Worm (Caenorhabditis elegans): ENCODE data around the gene ttr-18.

Gene ttr-18

ce11 chrII:11473525-11474181 is 12.9 kb downstream of the ttr-18 start, which contains the start of the genes metl-1 and W02B12.11 (continued):
- TF ChIP-seq him-1 (tag; optimal IDR thresholded peaks at IDR 0.05), result no peak
- TF ChIP-seq lir-1 (GFP tag; conservative IDR thresholded peaks at IDR 0.05), result 0 out of 2 replicates have a peak, but pooled peaks have one; percentile 30
- TF ChIP-seq snpc-1.1 (tag; optimal IDR thresholded peaks at IDR 0.05; ENCODE audit: insufficient read depth), result peak; percentile 39
- TF ChIP-seq let-607 (tag; optimal IDR thresholded peaks at IDR 0.05), result peak in 1 of 2 experiments; percentile 57
- TF ChIP-seq rpc-1 (optimal IDR thresholded peaks at IDR 0.05), result no peak
- no peak for TF ChIP-seq rpc-1 (tag; optimal IDR thresholded peaks at IDR 0.05)
- no peak for TF ChIP-seq lsy-27 (tag; optimal IDR thresholded peaks at IDR 0.05; ENCODE audit: borderline replicate concordance, insufficient read depth)
- TF ChIP-seq ceh-100 (GFP tag; IDR thresholded peaks at IDR 0.05), result peak; percentile 76
- no peak for TF ChIP-seq pha-4 (tag; optimal IDR thresholded peaks at IDR 0.05)
- peak; percentile 35; the same call in 1 of the 2 replicates for TF ChIP-seq ceh-91 (GFP tag; IDR thresholded peaks at IDR 0.05)
- peak; percentile 88 for TF ChIP-seq lin-40 (tag; optimal IDR thresholded peaks at IDR 0.05)

- no peak for TF ChIP-seq snpc-4 (GFP tag; optimal IDR thresholded peaks at IDR 0.05)
- TF ChIP-seq snpc-4 (tag; optimal IDR thresholded peaks at IDR 0.05), result peak in 2 of 4 experiments; percentile 43 to 50
- no peak for TF ChIP-seq T26A5.8 (tag; optimal IDR thresholded peaks at IDR 0.05)
- TF ChIP-seq nhr-80 (tag; optimal IDR thresholded peaks at IDR 0.05), result peak; percentile 89
- TF ChIP-seq efl-1 (GFP tag; optimal IDR thresholded peaks at IDR 0.05), result no peak
- peak; percentile 55 for TF ChIP-seq attf-5 (GFP tag; optimal IDR thresholded peaks at IDR 0.05)
- TF ChIP-seq lin-40 (tag; optimal IDR thresholded peaks at IDR 0.05), result peak; percentile 21
- peak; percentile 31 for TF ChIP-seq ztf-26 (tag; optimal IDR thresholded peaks at IDR 0.05)
- no peak for TF ChIP-seq lsl-1 (GFP tag; optimal IDR thresholded peaks at IDR 0.05)
- peak; percentile 19 for TF ChIP-seq somi-1 (GFP tag; optimal IDR thresholded peaks at IDR 0.05)
- TF ChIP-seq nfyb-1 (GFP tag; IDR thresholded peaks at IDR 0.05), result 0 out of 2 replicates have a peak, but pooled peaks have one; percentile 50
- TF ChIP-seq lin-26 (GFP tag; IDR thresholded peaks at IDR 0.05), result 0 out of 2 replicates have a peak, but pooled peaks have one; percentile 17
- TF ChIP-seq ztf-18 (tag; optimal IDR thresholded peaks at IDR 0.05), result peak; percentile 47
- no peak for TF ChIP-seq madf-6 (GFP tag; IDR thresholded peaks at IDR 0.05)
- peak; percentile 58; the same call in 1 of the 2 replicates for TF ChIP-seq cebp-1 (GFP tag; IDR thresholded peaks at IDR 0.05)
- peak; percentile 80 for TF ChIP-seq cebp-1 (tag; optimal IDR thresholded peaks at IDR 0.05)
- 0 out of 2 replicates have a peak, but pooled peaks have one; percentile 40 for TF ChIP-seq dox-1 (GFP tag; IDR thresholded peaks at IDR 0.05)
- no peak for TF ChIP-seq nhr-27 (tag; optimal IDR thresholded peaks at IDR 0.05)
Measured at ce11 chrII:11472542-11472941, 14.0 kb downstream of the ttr-18 start.

ce11 chrII:11471916-11472315 is 14.6 kb downstream of the ttr-18 start, which contains the start of gene mfn-1:
mfn-1 (minus strand) TSS chrII:11472016.
- TF ChIP-seq cebp-2 (GFP tag; IDR thresholded peaks at IDR 0.05) (no peak), akir-1 (GFP tag; optimal IDR thresholded peaks at IDR 0.05) (no peak), hlh-26 (GFP tag; conservative IDR thresholded peaks at IDR 0.05) (no peak), hlh-12 (tag; optimal IDR thresholded peaks at IDR 0.05) (no peak), B0019.2 (GFP tag; conservative IDR thresholded peaks at IDR 0.05) (no peak), F57A8.1 (GFP tag; optimal IDR thresholded peaks at IDR 0.05) (no peak), sptf-2 (GFP tag; optimal IDR thresholded peaks at IDR 0.05) (no peak), let-607 (tag; optimal IDR thresholded peaks at IDR 0.05) (no peak), Y79H2A.3 (GFP tag; conservative IDR thresholded peaks at IDR 0.05) (no peak), K12H6.12 (tag; optimal IDR thresholded peaks at IDR 0.05) (no peak), ZK185.1 (tag; optimal IDR thresholded peaks at IDR 0.05; ENCODE audit: poor library complexity, severe bottlenecking) (no peak), bed-1 (GFP tag; IDR thresholded peaks at IDR 0.05) (no peak), F33H1.4 (GFP tag; IDR thresholded peaks at IDR 0.05) (no peak), zfh-2 (GFP tag; conservative IDR thresholded peaks at IDR 0.05) (no peak), ceh-27 (GFP tag; optimal IDR thresholded peaks at IDR 0.05) (no peak), D2030.7 (GFP tag; IDR thresholded peaks at IDR 0.05) (no peak), nhr-27 (tag; optimal IDR thresholded peaks at IDR 0.05) (no peak), pha-4 (tag; optimal IDR thresholded peaks at IDR 0.05) (no peak), ama-1 (optimal IDR thresholded peaks at IDR 0.05) (no peak), ama-1 (GFP tag; optimal IDR thresholded peaks at IDR 0.05) (no peak)

Measured in whole organism, young adult.